Fruit fly (Drosophila melanogaster) Kc167 (cell line): ENCODE measurements around the gene Kcmf1.

ENCODE experiments used
- Myc ChIP-seq: fragments of >200 bp; optimal IDR thresholded peaks from 2 replicates; lab custom pipeline; 2017; ENCODE audit warnings: missing external identifiers
- Sin3A ChIP-seq: fragments of >200 bp; optimal IDR thresholded peaks from 2 replicates; lab custom pipeline; 2018; ENCODE audit warnings: missing external identifiers
- h ChIP-seq: fragments of >200 bp; optimal IDR thresholded peaks from 3 replicates; lab custom pipeline; 2018; ENCODE audit warnings: missing external identifiers
- insv ChIP-seq: fragments of >200 bp; optimal IDR thresholded peaks from 3 replicates; lab custom pipeline; 2018; ENCODE audit warnings: missing external identifiers
- psq ChIP-seq: fragments of >200 bp; optimal IDR thresholded peaks from 2 replicates; lab custom pipeline; 2017; ENCODE audit warnings: missing external identifiers
- ttk ChIP-seq: sonication (Bioruptor generic); optimal IDR thresholded peaks from 2 replicates; lab custom pipeline; 2017; ENCODE audit warnings: missing external identifiers

Kcmf1 gene

dm6 chr3R:9033619-9034401 is 19.1 kb upstream of the Kcmf1 start:
- no peak for TF ChIP-seq h (lab: Kevin White, UChicago)
- no peak for TF ChIP-seq insv (lab: Kevin White, UChicago)

dm6 chr3R:9031797-9032418 is 17.2 kb upstream of the Kcmf1 start:
- no peak for TF ChIP-seq h (lab: Kevin White, UChicago)
- no peak for TF ChIP-seq insv (lab: Kevin White, UChicago)
- TF ChIP-seq psq (lab: Kevin White, UChicago), result no peak
- TF ChIP-seq Sin3A (lab: Kevin White, UChicago), result no peak
- no peak for TF ChIP-seq ttk
- no peak for TF ChIP-seq Myc

DNA sequence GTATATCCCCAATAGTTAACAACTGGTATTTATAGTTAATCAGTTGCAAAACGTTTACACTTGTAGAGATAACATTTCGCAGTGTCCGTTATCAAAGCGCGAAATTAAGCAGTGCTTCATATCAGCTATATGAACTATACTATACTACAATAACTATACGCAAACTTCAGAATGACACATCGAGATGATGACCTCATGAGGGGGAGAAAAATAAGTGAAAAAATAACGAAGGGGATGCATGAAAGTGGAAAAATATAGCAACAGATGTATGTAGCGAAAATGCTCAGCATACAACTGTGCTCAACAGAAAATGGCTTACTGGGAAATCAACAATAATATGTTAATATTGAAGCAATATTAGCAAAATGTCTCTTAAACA is 16.0 kb upstream of the Kcmf1 start:
- no peak for TF ChIP-seq psq (lab: Kevin White, UChicago)
- TF ChIP-seq insv (lab: Kevin White, UChicago), result no peak
- no peak for TF ChIP-seq h (lab: Kevin White, UChicago)
- no peak for TF ChIP-seq ttk
- TF ChIP-seq Myc, result no peak
- no peak for TF ChIP-seq Sin3A (lab: Kevin White, UChicago)

- TF ChIP-seq insv (lab: Kevin White, UChicago), result no peak
- no peak for TF ChIP-seq ttk
- TF ChIP-seq h (lab: Kevin White, UChicago), result no peak
- no peak for TF ChIP-seq Sin3A (lab: Kevin White, UChicago)
- TF ChIP-seq Myc, result no peak
- no peak for TF ChIP-seq psq (lab: Kevin White, UChicago)
These were observed 15.5 kb upstream of the Kcmf1 start for dm6 chr3R:9030006-9030749.

DNA sequence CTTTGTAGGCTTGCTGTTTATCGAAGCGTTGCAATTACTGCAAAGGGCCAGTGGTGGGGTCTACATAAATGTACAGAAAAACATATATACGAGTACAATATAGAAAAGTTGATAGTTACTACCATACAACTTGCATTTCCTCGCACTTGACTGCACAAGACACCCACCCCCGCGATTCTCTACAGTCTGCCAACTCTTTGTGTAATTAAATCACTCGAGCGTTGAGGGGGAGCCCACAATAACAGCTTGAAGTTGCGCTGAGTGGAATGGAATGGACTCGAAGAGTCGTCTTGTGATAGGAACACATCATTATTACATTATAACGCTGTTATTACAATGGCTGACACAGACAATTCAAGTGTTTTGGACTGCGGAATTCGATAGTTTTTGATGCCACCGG is 14.7 kb upstream of the Kcmf1 start:
- TF ChIP-seq h (lab: Kevin White, UChicago), result no peak
- no peak for TF ChIP-seq psq (lab: Kevin White, UChicago)
- TF ChIP-seq ttk, result no peak
- no peak for TF ChIP-seq insv (lab: Kevin White, UChicago)
- no peak for TF ChIP-seq Myc
- TF ChIP-seq Sin3A (lab: Kevin White, UChicago), result no peak

DNA sequence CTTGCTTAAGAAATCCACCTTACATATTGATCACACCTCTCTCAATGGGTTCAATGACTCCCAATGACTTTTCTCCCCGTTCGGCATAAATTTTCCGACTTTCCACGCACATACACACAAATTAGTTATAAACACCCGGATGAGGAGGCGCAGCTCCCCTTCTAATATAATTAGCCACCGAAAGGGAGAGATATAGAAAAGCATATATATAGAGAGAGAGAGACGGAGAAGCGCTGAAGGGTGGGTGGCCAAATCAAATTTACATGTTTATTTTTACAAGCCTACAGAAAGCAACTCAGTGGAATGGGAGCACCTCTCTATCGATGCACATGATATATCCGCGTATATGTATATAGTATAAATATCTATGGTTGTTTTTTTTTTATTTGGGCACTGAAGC is 14.0 kb upstream of the Kcmf1 start:
- no peak for TF ChIP-seq ttk
- no peak for TF ChIP-seq psq (lab: Kevin White, UChicago)
- no peak for TF ChIP-seq Sin3A (lab: Kevin White, UChicago)
- TF ChIP-seq Myc, result no peak
- no peak for TF ChIP-seq insv (lab: Kevin White, UChicago)
- no peak for TF ChIP-seq h (lab: Kevin White, UChicago)

- TF ChIP-seq Sin3A (lab: Kevin White, UChicago) (no peak), h (lab: Kevin White, UChicago) (no peak), psq (lab: Kevin White, UChicago) (no peak), ttk (no peak), insv (lab: Kevin White, UChicago) (no peak), Myc (no peak)
These were observed 12.4 kb upstream of the Kcmf1 start for dm6 chr3R:9027082-9027481.

- TF ChIP-seq h (lab: Kevin White, UChicago) (no peak), psq (lab: Kevin White, UChicago) (no peak), Sin3A (lab: Kevin White, UChicago) (no peak), insv (lab: Kevin White, UChicago) (no peak), Myc (no peak), ttk (no peak)
These were observed 10.3 kb upstream of the Kcmf1 start for dm6 chr3R:9024835-9025510.

dm6 chr3R:9023934-9024333 is 9.2 kb upstream of the Kcmf1 start:
- TF ChIP-seq Sin3A (lab: Kevin White, UChicago), result no peak
- TF ChIP-seq insv (lab: Kevin White, UChicago), result no peak
- no peak for TF ChIP-seq psq (lab: Kevin White, UChicago)
- TF ChIP-seq h (lab: Kevin White, UChicago), result no peak
- TF ChIP-seq Myc, result no peak
- TF ChIP-seq ttk, result no peak

DNA sequence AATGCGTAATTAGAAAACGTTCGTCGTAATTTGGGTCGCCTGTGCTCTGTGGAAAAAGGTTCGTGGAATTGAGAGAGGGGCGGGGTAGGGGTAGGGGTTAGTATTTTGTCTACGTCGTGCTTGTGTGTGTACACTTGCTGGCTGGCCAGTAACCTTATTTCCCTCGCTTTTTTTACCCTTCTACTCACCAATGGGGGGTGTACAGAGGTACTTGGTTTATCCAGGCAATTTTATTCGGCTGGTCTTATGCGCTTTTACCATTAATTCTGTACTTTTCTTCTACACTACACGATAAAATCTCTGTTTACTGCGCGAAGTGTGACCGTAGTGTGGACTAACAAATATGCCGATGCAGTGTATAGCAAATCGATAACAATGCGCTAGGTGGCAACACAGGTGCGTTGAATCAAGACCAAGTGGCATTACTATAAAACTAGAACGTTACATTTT is 5.0 kb upstream of the Kcmf1 start, which contains the start of gene tgo:
Gene tgo, minus strand, starts transcription at position 334 of the 450 bp plus-strand sequence.
- TF ChIP-seq ttk, result no peak
- TF ChIP-seq insv (lab: Kevin White, UChicago), result no peak
- TF ChIP-seq psq (lab: Kevin White, UChicago), result no peak
- TF ChIP-seq Myc, result no peak
- TF ChIP-seq h (lab: Kevin White, UChicago), result no peak
- no peak for TF ChIP-seq Sin3A (lab: Kevin White, UChicago)

dm6 chr3R:9016869-9017268 is 2.2 kb upstream of the Kcmf1 start:
- TF ChIP-seq Myc (no peak), Sin3A (lab: Kevin White, UChicago) (no peak), ttk (no peak), insv (lab: Kevin White, UChicago) (no peak), psq (lab: Kevin White, UChicago) (no peak), h (lab: Kevin White, UChicago) (no peak)
